Fruit fly (Drosophila melanogaster): ENCODE measurements around the gene HP4.

The HP4 gene

DNA sequence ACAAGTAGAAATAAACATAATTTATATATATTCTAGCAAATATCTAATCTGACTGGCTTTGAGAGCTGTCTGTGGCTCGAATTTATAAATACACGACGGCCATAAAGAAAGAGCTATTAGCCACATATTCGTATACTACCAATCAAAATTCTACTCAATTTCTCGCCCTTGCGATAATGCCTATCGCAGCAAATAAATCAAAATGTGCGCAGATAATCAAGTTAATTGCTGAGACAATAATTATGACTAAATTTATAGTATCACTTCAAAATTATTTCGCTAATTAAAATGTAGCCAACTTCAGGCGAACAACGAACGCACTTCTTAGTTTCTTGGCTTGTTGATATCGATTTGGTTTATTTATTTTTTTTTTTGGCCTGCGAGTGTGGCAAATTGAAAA is 24.1 kb downstream of the HP4 start (continued):
- peak; percentile 95 for TF ChIP-seq mirr (GFP tag; optimal IDR thresholded peaks at IDR 0.05)
- no peak for TF ChIP-seq CG11247 (GFP tag; IDR thresholded peaks at IDR 0.05)
- no peak for TF ChIP-seq salm (tag; optimal IDR thresholded peaks at IDR 0.05)
- TF ChIP-seq CG11696 (GFP tag; IDR thresholded peaks at IDR 0.05) = no peak
- TF ChIP-seq lbe (GFP tag; optimal IDR thresholded peaks at IDR 0.05) = peak; percentile 16
- TF ChIP-seq CG6254 (GFP tag; optimal IDR thresholded peaks at IDR 0.05) = no peak
- TF ChIP-seq Nf-YA (GFP tag; IDR thresholded peaks at IDR 0.05) = no peak
- TF ChIP-seq lmd (GFP tag; IDR thresholded peaks at IDR 0.05) = no peak
- no peak for TF ChIP-seq E2f2 (GFP tag; IDR thresholded peaks at IDR 0.05)
- TF ChIP-seq Nf-YB (GFP tag; optimal IDR thresholded peaks at IDR 0.05) = peak; percentile 43
- TF ChIP-seq crol (GFP tag; IDR thresholded peaks at IDR 0.05) = no peak
- TF ChIP-seq ci (GFP tag; IDR thresholded peaks at IDR 0.05) = no peak
- TF ChIP-seq CG34376 (GFP tag; optimal IDR thresholded peaks at IDR 0.05) = peak; percentile 90
- no peak for TF ChIP-seq CG7928 (GFP tag; optimal IDR thresholded peaks at IDR 0.05)
- TF ChIP-seq dm (GFP tag; optimal IDR thresholded peaks at IDR 0.05) = no peak
- no peak for TF ChIP-seq Atf-2 (GFP tag; optimal IDR thresholded peaks at IDR 0.05)
- TF ChIP-seq sc (optimal IDR thresholded peaks at IDR 0.05) = no peak
- TF ChIP-seq sc (GFP tag; optimal IDR thresholded peaks at IDR 0.05) = no peak
- TF ChIP-seq btn (GFP tag; optimal IDR thresholded peaks at IDR 0.05) = no peak
- peak; percentile 65 for TF ChIP-seq CG18599 (GFP tag; optimal IDR thresholded peaks at IDR 0.05)
- TF ChIP-seq CG2678 (tag; optimal IDR thresholded peaks at IDR 0.05) = peak; percentile 10
- peak; percentile 65 for TF ChIP-seq sd (tag; optimal IDR thresholded peaks at IDR 0.05)
- TF ChIP-seq MBD-R2 (GFP tag; IDR thresholded peaks at IDR 0.05) = no peak
- TF ChIP-seq CG4424 (GFP tag; optimal IDR thresholded peaks at IDR 0.05) = no peak
- TF ChIP-seq Hand (GFP tag; optimal IDR thresholded peaks at IDR 0.05) = no peak
- TF ChIP-seq Sry-δ (GFP tag; optimal IDR thresholded peaks at IDR 0.05) = no peak
- TF ChIP-seq nau (GFP tag; optimal IDR thresholded peaks at IDR 0.05) = no peak
- no peak for TF ChIP-seq Elba2 (GFP tag; optimal IDR thresholded peaks at IDR 0.05)
- TF ChIP-seq stc (GFP tag; IDR thresholded peaks at IDR 0.05) = no peak
- TF ChIP-seq Blimp-1 (GFP tag; optimal IDR thresholded peaks at IDR 0.05) = no peak
- no peak for TF ChIP-seq Scr (GFP tag; IDR thresholded peaks at IDR 0.05; ENCODE audit: partially characterized antibody)
- no peak for TF ChIP-seq Usf (GFP tag; optimal IDR thresholded peaks at IDR 0.05)
- TF ChIP-seq CG15011 (GFP tag; optimal IDR thresholded peaks at IDR 0.05) = no peak
- no peak for TF ChIP-seq fd3F (GFP tag; optimal IDR thresholded peaks at IDR 0.05)
- no peak for TF ChIP-seq cad (GFP tag; optimal IDR thresholded peaks at IDR 0.05)
- no peak for TF ChIP-seq sna (GFP tag; IDR thresholded peaks at IDR 0.05; ENCODE audit: partially characterized antibody)
- no peak for TF ChIP-seq grau (tag; optimal IDR thresholded peaks at IDR 0.05)
- no peak for TF ChIP-seq CG10979 (tag; optimal IDR thresholded peaks at IDR 0.05)
- TF ChIP-seq Antp (GFP tag; optimal IDR thresholded peaks at IDR 0.05) = no peak
- no peak for TF ChIP-seq slou (GFP tag; optimal IDR thresholded peaks at IDR 0.05)
- no peak for TF ChIP-seq peb (GFP tag; IDR thresholded peaks at IDR 0.05)
- TF ChIP-seq seq (GFP tag; IDR thresholded peaks at IDR 0.05) = no peak
- TF ChIP-seq CG15073 (GFP tag; optimal IDR thresholded peaks at IDR 0.05) = no peak
- no peak for TF ChIP-seq MESR4 (GFP tag; optimal IDR thresholded peaks at IDR 0.05)
- no peak for TF ChIP-seq NFAT (GFP tag; IDR thresholded peaks at IDR 0.05)
- no peak for TF ChIP-seq Doc3 (GFP tag; IDR thresholded peaks at IDR 0.05; ENCODE audit: partially characterized antibody)
- TF ChIP-seq CG17328 (GFP tag; IDR thresholded peaks at IDR 0.05) = no peak
- TF ChIP-seq Kr (GFP tag; optimal IDR thresholded peaks at IDR 0.05) = no peak
- TF ChIP-seq CG13894 (tag; optimal IDR thresholded peaks at IDR 0.05) = peak; percentile 7
- no peak for TF ChIP-seq CG6791 (GFP tag; IDR thresholded peaks at IDR 0.05; ENCODE audit: partially characterized antibody)
- no peak for TF ChIP-seq HmgD (GFP tag; optimal IDR thresholded peaks at IDR 0.05)
- no peak for TF ChIP-seq unpg (GFP tag; optimal IDR thresholded peaks at IDR 0.05)

All from whole organism, embryonic.